Fruit fly (Drosophila melanogaster): ENCODE measurements around the gene jub.

Gene jub

dm6 chrX:13783958-13784907, 45.9 kb downstream of the jub start (continued):
- TF ChIP-seq Atf6 (GFP tag; IDR thresholded peaks at IDR 0.05) = peak; percentile 52; the same call in 1 of the 2 replicates
- TF ChIP-seq row (GFP tag; IDR thresholded peaks at IDR 0.05) = peak; percentile 50
- TF ChIP-seq vfl (GFP tag; optimal IDR thresholded peaks at IDR 0.05) = no peak
- TF ChIP-seq Asciz (GFP tag; optimal IDR thresholded peaks at IDR 0.05) = peak; percentile 61
- TF ChIP-seq Hr51 (GFP tag; optimal IDR thresholded peaks at IDR 0.05) = peak in 1 of 2 experiments; percentile 63
- TF ChIP-seq unpg (GFP tag; optimal IDR thresholded peaks at IDR 0.05) = peak; percentile 67
- TF ChIP-seq yki (optimal IDR thresholded peaks at IDR 0.05) = no peak
- peak; percentile 21 for TF ChIP-seq Six4 (GFP tag; optimal IDR thresholded peaks at IDR 0.05)
- TF ChIP-seq Camta (GFP tag; optimal IDR thresholded peaks at IDR 0.05) = peak; percentile 53
- TF ChIP-seq CG7372 (GFP tag; IDR thresholded peaks at IDR 0.05) = peak; percentile 27; the same call in 1 of the 2 replicates
- peak; percentile 28 for TF ChIP-seq CG18476 (GFP tag; optimal IDR thresholded peaks at IDR 0.05)
- peak; percentile 34 for TF ChIP-seq bcd (GFP tag; optimal IDR thresholded peaks at IDR 0.05)
- no peak for TF ChIP-seq CG11696 (GFP tag; IDR thresholded peaks at IDR 0.05)
- no peak for TF ChIP-seq gt (GFP tag; IDR thresholded peaks at IDR 0.05)
- TF ChIP-seq CG4820 (GFP tag; optimal IDR thresholded peaks at IDR 0.05) = peak; percentile 49
- 0 out of 2 replicates have a peak, but pooled peaks have one; percentile 30 for TF ChIP-seq wor (GFP tag; IDR thresholded peaks at IDR 0.05)
- no peak for TF ChIP-seq CG1233 (GFP tag; optimal IDR thresholded peaks at IDR 0.05)
- no peak for TF ChIP-seq pan (optimal IDR thresholded peaks at IDR 0.05)
- peak in 1 of 2 experiments; percentile 34 for TF ChIP-seq pan (GFP tag; optimal IDR thresholded peaks at IDR 0.05 in 1 of 2, IDR thresholded peaks at IDR 0.05 in 1 of 2)
- peak; percentile 32 for TF ChIP-seq CG8281 (tag; optimal IDR thresholded peaks at IDR 0.05)
- no peak for TF ChIP-seq pita (GFP tag; optimal IDR thresholded peaks at IDR 0.05)
- peak; percentile 48 for TF ChIP-seq fd96Cb (tag; optimal IDR thresholded peaks at IDR 0.05)
- TF ChIP-seq bbx (GFP tag; IDR thresholded peaks at IDR 0.05; ENCODE audit: partially characterized antibody) = no peak
- TF ChIP-seq CG10209 (GFP tag; optimal IDR thresholded peaks at IDR 0.05) = peak; percentile 42
- peak; percentile 13 for TF ChIP-seq CG5245 (GFP tag; optimal IDR thresholded peaks at IDR 0.05)
- TF ChIP-seq Ravus (GFP tag; IDR thresholded peaks at IDR 0.05) = no peak
- TF ChIP-seq onecut (GFP tag; IDR thresholded peaks at IDR 0.05) = peak; percentile 94
- peak; percentile 59; the same call in 2 of the 3 replicates for TF ChIP-seq CG11695 (GFP tag; IDR thresholded peaks at IDR 0.05)
- no peak for TF ChIP-seq sc (optimal IDR thresholded peaks at IDR 0.05)
- peak; percentile 62 for TF ChIP-seq sc (GFP tag; optimal IDR thresholded peaks at IDR 0.05)
- peak; percentile 69 for TF ChIP-seq Xbp1 (GFP tag; optimal IDR thresholded peaks at IDR 0.05)
- peak; percentile 49 for TF ChIP-seq CG3281 (GFP tag; optimal IDR thresholded peaks at IDR 0.05)
- no peak for TF ChIP-seq nerfin-2 (GFP tag; IDR thresholded peaks at IDR 0.05; ENCODE audit: partially characterized antibody)
- TF ChIP-seq fru (optimal IDR thresholded peaks at IDR 0.05) = no peak
- peak; percentile 78 for TF ChIP-seq gem (tag; optimal IDR thresholded peaks at IDR 0.05)
- peak; percentile 33 for TF ChIP-seq CG17829 (tag; optimal IDR thresholded peaks at IDR 0.05)
- peak in 1 of 3 experiments; percentile 56 for TF ChIP-seq lola (GFP tag; optimal IDR thresholded peaks at IDR 0.05)
- no peak for TF ChIP-seq CG6854 (GFP tag; optimal IDR thresholded peaks at IDR 0.05)
- TF ChIP-seq Hmr (GFP tag; optimal IDR thresholded peaks at IDR 0.05) = peak; percentile 17
- TF ChIP-seq ftz-f1 (GFP tag; optimal IDR thresholded peaks at IDR 0.05) = peak; percentile 12
- peak; percentile 4 for TF ChIP-seq CG2116 (GFP tag; optimal IDR thresholded peaks at IDR 0.05)
- TF ChIP-seq Fer1 (GFP tag; optimal IDR thresholded peaks at IDR 0.05) = peak; percentile 18
- peak; percentile 45 for TF ChIP-seq slbo (GFP tag; IDR thresholded peaks at IDR 0.05)
- peak; percentile 38; the same call in 1 of the 3 replicates for TF ChIP-seq so (GFP tag; IDR thresholded peaks at IDR 0.05)
- TF ChIP-seq salm (tag; optimal IDR thresholded peaks at IDR 0.05) = peak; percentile 13
- TF ChIP-seq dpn (GFP tag; optimal IDR thresholded peaks at IDR 0.05) = peak; percentile 44 to 55
- TF ChIP-seq CG34422 (GFP tag; IDR thresholded peaks at IDR 0.05) = no peak
- peak; percentile 59 for TF ChIP-seq ind (GFP tag; optimal IDR thresholded peaks at IDR 0.05)
- TF ChIP-seq CG10959 (GFP tag; IDR thresholded peaks at IDR 0.05) = 0 out of 2 replicates have a peak, but pooled peaks have one; percentile 39

Measured in whole organism, embryonic.